Fruit fly (Drosophila melanogaster): Measurements from ENCODE around the gene Ubi-p5E.

- TF ChIP-seq pan (optimal IDR thresholded peaks at IDR 0.05), result no peak
- TF ChIP-seq CG8478 (optimal IDR thresholded peaks at IDR 0.05), result no peak
- TF ChIP-seq usp (GFP tag; optimal IDR thresholded peaks at IDR 0.05), result no peak
- TF ChIP-seq EcR (GFP tag; optimal IDR thresholded peaks at IDR 0.05), result no peak
- TF ChIP-seq psq (optimal IDR thresholded peaks at IDR 0.05), result no peak
These were observed 4.0 kb upstream of the Ubi-p5E start, which contains the start of gene CG11700 for dm6 chrX:6283470-6283869.
